Fruit fly (Drosophila melanogaster) whole organism, embryonic: ENCODE data around the gene flip.

ENCODE experiments used
- Antp ChIP-seq: fragments of 200-800 bp; sonication (Bioruptor generic); optimal IDR thresholded peaks from 3 replicates; lab custom pipeline; 2016; ENCODE audit warnings: missing biosample characterization, missing genetic modification characterization
- CG10267 ChIP-seq: fragments of 200-800 bp; sonication (Bioruptor generic); optimal IDR thresholded peaks from 2 replicates; lab custom pipeline; 2018; ENCODE audit warnings: missing biosample characterization, mild to moderate bottlenecking, missing genetic modification characterization, moderate library complexity
- CG1647 ChIP-seq: fragments of 200-800 bp; sonication (Bioruptor generic); optimal IDR thresholded peaks from 3 replicates; lab custom pipeline; 2016; ENCODE audit warnings: missing biosample characterization, missing genetic modification characterization
- CG16779 ChIP-seq: fragments of 200-800 bp; sonication (Bioruptor generic); IDR thresholded peaks from 2 replicates; pipeline ENCODE4 v1.3.6; 2022; ENCODE audit warnings: missing biosample characterization, missing genetic modification characterization
- CG4328 ChIP-seq: fragments of 200-800 bp; sonication (Bioruptor generic); optimal IDR thresholded peaks from 3 replicates; lab custom pipeline; 2017; ENCODE audit warnings: missing biosample characterization, missing genetic modification reagents, missing genetic modification characterization
- Ets97D ChIP-seq: fragments of 200-800 bp; sonication (Bioruptor generic); optimal IDR thresholded peaks from 3 replicates; lab custom pipeline; 2016; ENCODE audit warnings: missing biosample characterization, missing genetic modification characterization
- Hr3 ChIP-seq: fragments of 200-800 bp; sonication (Bioruptor generic); optimal IDR thresholded peaks from 3 replicates; lab custom pipeline; 2016; ENCODE audit warnings: missing biosample characterization, missing genetic modification characterization
- Nf-YC ChIP-seq: fragments of 200-800 bp; optimal IDR thresholded peaks from 3 replicates; lab custom pipeline; 2019; ENCODE audit warnings: missing biosample characterization, mild to moderate bottlenecking, missing genetic modification characterization, moderate library complexity
- Sin3A ChIP-seq: fragments of >200 bp; optimal IDR thresholded peaks from 2 replicates; lab custom pipeline; 2018
- amos ChIP-seq: fragments of 200-800 bp; sonication (Bioruptor generic); IDR thresholded peaks from 2 replicates; pipeline ENCODE4 v1.3.6; 2022; ENCODE audit warnings: missing biosample characterization, missing genetic modification characterization; ENCODE audit not compliant: partially characterized antibody
- caup ChIP-seq: fragments of 200-800 bp; sonication (Bioruptor generic); optimal IDR thresholded peaks from 3 replicates; lab custom pipeline; 2017; ENCODE audit warnings: missing biosample characterization, mild to moderate bottlenecking, missing genetic modification characterization, moderate library complexity; ENCODE audit not compliant: severe bottlenecking
- kah ChIP-seq: fragments of 200-800 bp; sonication (Bioruptor generic); optimal IDR thresholded peaks from 2 replicates; lab custom pipeline; 2018; ENCODE audit warnings: missing biosample characterization, mild to moderate bottlenecking, missing genetic modification characterization
- pan ChIP-seq, 4 experiments: fragments of >200 bp in 3 of 4; fragments of 200-800 bp in 1 of 4; sonication (Bioruptor generic) in 1 of 4; optimal IDR thresholded peaks in 3 of 4; IDR thresholded peaks in 1 of 4; 2 replicates each; pipeline versions ENCODE4 v1.3.6 to Lab custom; 2017 to 2022; ENCODE audit warnings: missing biosample characterization in 2 of 4, missing genetic modification characterization in 2 of 4, mixed read lengths in 1 of 4

DNA sequence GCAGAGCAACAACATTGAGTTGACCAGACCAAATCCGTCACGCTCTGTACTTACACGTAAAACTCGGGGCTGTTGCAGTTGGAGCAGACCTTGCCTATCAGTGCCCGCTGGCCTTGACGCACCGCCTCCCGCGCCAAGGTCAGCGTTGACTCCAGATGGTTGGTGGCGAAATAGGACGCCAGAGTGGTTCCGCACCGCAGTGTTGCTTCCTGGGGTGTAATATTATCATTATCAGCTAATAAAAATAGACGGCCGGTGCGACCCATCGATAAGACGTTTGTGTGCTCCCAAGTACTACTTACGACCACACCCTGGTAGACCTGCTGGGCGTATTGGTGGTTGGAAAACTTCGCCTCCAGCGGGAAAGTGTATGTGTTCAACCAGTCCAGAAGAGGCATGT, 49.3 kb downstream of the flip start:
- TF ChIP-seq pan (optimal IDR thresholded peaks at IDR 0.05; lab: Kevin White, UChicago) (no peak), pan (GFP tag; optimal IDR thresholded peaks at IDR 0.05 in 1 of 2, IDR thresholded peaks at IDR 0.05 in 1 of 2) (no peak), CG16779 (GFP tag; lab: Robert Waterston, UW) (no peak), caup (GFP tag; lab: Kevin White, UChicago) (no peak), CG1647 (no peak), Nf-YC (tag; lab: Kevin White, UChicago) (no peak), CG4328 (GFP tag; lab: Kevin White, UChicago) (no peak), Antp (no peak), Hr3 (GFP tag; lab: Kevin White, UChicago) (no peak), Sin3A (no peak), Ets97D (GFP tag; lab: Kevin White, UChicago) (no peak), amos (GFP tag; lab: Robert Waterston, UW) (no peak), kah (GFP tag; lab: Kevin White, UChicago) (no peak), CG10267 (tag; lab: Kevin White, UChicago) (no peak)
